Fruit fly (Drosophila melanogaster) whole organism, embryonic: Measurements from ENCODE around the gene sa.

ENCODE experiments used
- CG14965 ChIP-seq: fragments of 200-800 bp; sonication (Bioruptor generic); optimal IDR thresholded peaks from 2 replicates; lab custom pipeline; 2016; ENCODE audit warnings: missing biosample characterization, missing genetic modification characterization, borderline replicate concordance
- kay ChIP-seq: fragments of 200-800 bp; sonication (Bioruptor generic); optimal IDR thresholded peaks from 2 replicates; lab custom pipeline; 2016; ENCODE audit warnings: missing biosample characterization, missing genetic modification characterization
- schlank ChIP-seq: fragments of 200-800 bp; sonication (Bioruptor generic); optimal IDR thresholded peaks from 2 replicates; lab custom pipeline; 2018; ENCODE audit warnings: missing biosample characterization, mild to moderate bottlenecking, missing genetic modification characterization
- sens ChIP-seq: fragments of 200-800 bp; sonication (Bioruptor generic); peaks from one replicate; lab custom pipeline; 2016; ENCODE audit warnings: missing biosample characterization, missing genetic modification characterization

DNA sequence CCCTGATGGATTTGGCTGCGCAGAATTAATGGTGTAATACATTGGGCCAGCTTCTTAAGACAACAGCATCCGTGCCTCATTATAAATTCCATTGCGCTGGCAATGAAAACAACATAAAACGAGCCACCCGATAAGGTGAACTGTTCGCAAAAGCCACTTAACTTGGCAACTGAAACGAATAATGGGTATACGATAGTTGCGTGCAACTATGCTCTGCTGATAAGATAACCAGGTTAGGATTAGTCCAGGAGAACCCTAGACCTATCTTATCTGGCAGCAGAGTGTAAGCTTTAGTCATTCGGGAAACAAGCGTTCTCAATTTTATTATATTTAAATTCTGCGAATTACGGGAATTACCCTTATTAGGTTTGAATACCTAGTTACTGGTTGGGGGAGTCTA is 16.1 kb downstream of the sa start:
- TF ChIP-seq CG14965 (no peak), sens (GFP tag; lab: Kevin White, UChicago) (peak; percentile 32), kay (GFP tag; lab: Kevin White, UChicago) (no peak), schlank (tag; lab: Kevin White, UChicago) (no peak)
